Worm (Caenorhabditis elegans) whole organism, late embryonic: ENCODE data around the gene sre-41.

Experiments used
- F13H6.1 ChIP-seq: sonication (generic microtip); optimal IDR thresholded peaks from 2 replicates; lab custom pipeline; 2016; ENCODE audit warnings: missing genetic modification characterization, missing compliant biosample characterization
- ahr-1 ChIP-seq: sonication (generic microtip); optimal IDR thresholded peaks from 2 replicates; lab custom pipeline; 2016; ENCODE audit warnings: missing genetic modification characterization, missing compliant biosample characterization
- ama-1 ChIP-seq: fragments of 150-350 bp; optimal IDR thresholded peaks from 2 replicates; lab custom pipeline; 2014
- ceh-30 ChIP-seq: fragments of 150-350 bp; optimal IDR thresholded peaks from 2 replicates; lab custom pipeline; 2014; ENCODE audit warnings: missing biosample characterization, missing genetic modification characterization
- ceh-31 ChIP-seq: sonication (generic microtip); optimal IDR thresholded peaks from 2 replicates; lab custom pipeline; 2016; ENCODE audit warnings: missing genetic modification characterization, missing compliant biosample characterization
- ceh-48 ChIP-seq: sonication (generic microtip); optimal IDR thresholded peaks from 2 replicates; lab custom pipeline; 2016; ENCODE audit warnings: missing genetic modification characterization, inconsistent platforms, missing compliant biosample characterization
- elt-2 ChIP-seq: sonication (generic microtip); optimal IDR thresholded peaks from 2 replicates; lab custom pipeline; 2016; ENCODE audit warnings: missing genetic modification reagents, missing genetic modification characterization, missing compliant biosample characterization
- hlh-30 ChIP-seq: sonication (generic microtip); optimal IDR thresholded peaks from 2 replicates; lab custom pipeline; 2017; ENCODE audit warnings: antibody characterized with exemption, missing genetic modification characterization, missing compliant biosample characterization; ENCODE audit not compliant: insufficient read depth
- pag-3 ChIP-seq: sonication (generic microtip); optimal IDR thresholded peaks from 2 replicates; lab custom pipeline; 2016; ENCODE audit warnings: missing compliant biosample characterization, missing genetic modification characterization, borderline replicate concordance
- ref-2 ChIP-seq: sonication (generic microtip); optimal IDR thresholded peaks from 2 replicates; lab custom pipeline; 2016; ENCODE audit warnings: missing genetic modification characterization, missing compliant biosample characterization
- unc-42 ChIP-seq: sonication (generic microtip); optimal IDR thresholded peaks from 2 replicates; lab custom pipeline; 2016; ENCODE audit warnings: missing genotype, missing genetic modification characterization, missing compliant biosample characterization

DNA sequence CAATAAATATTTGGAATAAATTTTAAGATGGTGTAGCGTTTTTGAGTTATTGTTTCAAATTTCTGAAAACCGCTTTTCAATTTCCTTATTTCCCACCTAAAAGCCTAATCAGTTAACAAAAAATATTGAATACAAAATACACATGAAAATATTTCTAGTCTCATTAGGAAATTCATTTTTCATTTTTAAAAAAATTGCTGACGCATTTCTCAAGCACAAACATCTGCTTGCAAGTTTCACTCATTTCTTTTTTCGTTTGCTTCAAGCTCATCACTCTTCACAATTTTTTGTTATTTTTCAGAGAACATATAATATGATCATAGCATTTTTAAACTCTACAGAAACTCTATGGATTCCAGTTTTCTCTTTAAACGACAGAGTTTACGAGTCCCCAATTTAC, at the start of gene sre-41:
- TF ChIP-seq ceh-48 (tag; lab: Kevin White, UChicago) = no peak
- no peak for TF ChIP-seq hlh-30 (tag; lab: Kevin White, UChicago)
- no peak for TF ChIP-seq pag-3 (tag; lab: Kevin White, UChicago)
- TF ChIP-seq F13H6.1 = no peak
- TF ChIP-seq unc-42 (tag; lab: Kevin White, UChicago) = no peak
- no peak for TF ChIP-seq elt-2
- TF ChIP-seq ref-2 (tag; lab: Kevin White, UChicago) = no peak
- no peak for TF ChIP-seq ceh-31 (tag; lab: Kevin White, UChicago)
- TF ChIP-seq ahr-1 = no peak
- no peak for TF ChIP-seq ama-1 (lab: Kevin White, UChicago)
- TF ChIP-seq ceh-30 (tag; lab: Kevin White, UChicago) = no peak
